Fruit fly (Drosophila melanogaster) whole organism, wandering third instar larva: ENCODE results near the gene CG11178.

ENCODE experiments used
- Abd-B ChIP-seq: fragments of >200 bp; optimal IDR thresholded peaks from 2 replicates; lab custom pipeline; 2017; ENCODE audit warnings: missing biosample characterization, missing genetic modification characterization
- CG32264 ChIP-seq: fragments of 200-800 bp; sonication (Bioruptor generic); optimal IDR thresholded peaks from 2 replicates; lab custom pipeline; 2016; ENCODE audit warnings: missing biosample characterization, missing genetic modification characterization
- CG9705 ChIP-seq: fragments of 200-800 bp; sonication (Bioruptor generic); optimal IDR thresholded peaks from 2 replicates; lab custom pipeline; 2018; ENCODE audit warnings: missing biosample characterization, mild to moderate bottlenecking, missing genetic modification characterization
- CrebA ChIP-seq: fragments of 200-800 bp; sonication (Bioruptor generic); optimal IDR thresholded peaks from 2 replicates; lab custom pipeline; 2016; ENCODE audit warnings: missing biosample characterization, mild to moderate bottlenecking, missing genetic modification characterization, borderline replicate concordance
- Dfd ChIP-seq: fragments of >200 bp; optimal IDR thresholded peaks from 2 replicates; lab custom pipeline; 2017; ENCODE audit warnings: missing biosample characterization, missing genetic modification characterization
- Dif ChIP-seq: fragments of 200-275, 200-300 bp; sonication (Bioruptor generic); optimal IDR thresholded peaks from 2 replicates; lab custom pipeline; 2018; ENCODE audit warnings: missing biosample characterization, missing genetic modification characterization; ENCODE audit not compliant: partially characterized antibody
- GATAd ChIP-seq: sonication (Bioruptor generic); optimal IDR thresholded peaks from 2 replicates; lab custom pipeline; 2016; ENCODE audit warnings: missing biosample characterization, missing genetic modification characterization
- HLH106 ChIP-seq: fragments of 200-800 bp; optimal IDR thresholded peaks from 3 replicates; lab custom pipeline; 2019; ENCODE audit warnings: missing biosample characterization, mild to moderate bottlenecking, missing genetic modification characterization, moderate library complexity
- Hnf4 ChIP-seq: fragments of 200-800 bp; sonication (Bioruptor generic); optimal IDR thresholded peaks from 2 replicates; lab custom pipeline; 2016; ENCODE audit warnings: missing biosample characterization, mild to moderate bottlenecking, missing genetic modification characterization
- Hr78 ChIP-seq: fragments of >200 bp; optimal IDR thresholded peaks from 2 replicates; lab custom pipeline; 2017; ENCODE audit warnings: missing biosample characterization, missing genetic modification characterization
- Hr83 ChIP-seq: fragments of 200-300 bp; sonication (Bioruptor generic); optimal IDR thresholded peaks from 2 replicates; lab custom pipeline; 2016; ENCODE audit warnings: missing biosample characterization, mild to moderate bottlenecking, missing genetic modification characterization, moderate library complexity; ENCODE audit not compliant: poor library complexity, severe bottlenecking
- Jra ChIP-seq: sonication (Bioruptor generic); optimal IDR thresholded peaks from 2 replicates; lab custom pipeline; 2016; ENCODE audit warnings: missing biosample characterization, missing genetic modification characterization
- Mio ChIP-seq: sonication (Bioruptor generic); optimal IDR thresholded peaks from 2 replicates; lab custom pipeline; 2016; ENCODE audit warnings: missing biosample characterization, missing genetic modification characterization
- Myc ChIP-seq: fragments of >200 bp; optimal IDR thresholded peaks from 2 replicates; lab custom pipeline; 2017
- N ChIP-seq: fragments of >200 bp; optimal IDR thresholded peaks from 2 replicates; lab custom pipeline; 2018; ENCODE audit warnings: missing biosample characterization, missing external identifiers, missing genetic modification characterization
- OdsH ChIP-seq: fragments of 200-800 bp; sonication (Bioruptor generic); optimal IDR thresholded peaks from 2 replicates; lab custom pipeline; 2016; ENCODE audit warnings: missing biosample characterization, mild to moderate bottlenecking, missing genetic modification characterization
- Rel ChIP-seq, 2 experiments: fragments of 200-800 bp; sonication (Bioruptor generic) in 1 of 2; optimal IDR thresholded peaks; 2 replicates in 1 of 2; 3 replicates in 1 of 2; lab custom pipeline; 2016 to 2019; ENCODE audit warnings: mild to moderate bottlenecking in 2 of 2, missing biosample characterization in 2 of 2, missing genetic modification characterization in 2 of 2, moderate library complexity in 1 of 2
- Sp1 ChIP-seq: fragments of 200-800 bp; sonication (Bioruptor generic); optimal IDR thresholded peaks from 3 replicates; lab custom pipeline; 2019; ENCODE audit warnings: missing biosample characterization, mild to moderate bottlenecking, missing genetic modification characterization, moderate library complexity
- br ChIP-seq: fragments of 200-800 bp; sonication (Bioruptor generic); optimal IDR thresholded peaks from 2 replicates; lab custom pipeline; 2016; ENCODE audit warnings: missing biosample characterization, missing genetic modification characterization
- dmrt93B ChIP-seq: fragments of 200-800 bp; sonication (Bioruptor generic); optimal IDR thresholded peaks from 2 replicates; lab custom pipeline; 2018; ENCODE audit warnings: missing biosample characterization, mild to moderate bottlenecking, missing genetic modification characterization
- dsf ChIP-seq: sonication (Bioruptor generic); optimal IDR thresholded peaks from 2 replicates; lab custom pipeline; 2016; ENCODE audit warnings: missing biosample characterization, missing genetic modification characterization, borderline replicate concordance
- ey ChIP-seq: fragments of 200-800 bp; sonication (Bioruptor generic); optimal IDR thresholded peaks from 2 replicates; lab custom pipeline; 2016; ENCODE audit warnings: missing biosample characterization, missing genetic modification characterization
- foxo ChIP-seq, 2 experiments: fragments of 200-800 bp; sonication (Bioruptor generic); optimal IDR thresholded peaks; 2 replicates in 1 of 2; 3 replicates in 1 of 2; lab custom pipeline; 2016 to 2017; ENCODE audit warnings: missing biosample characterization in 2 of 2, missing genetic modification characterization in 2 of 2
- fru ChIP-seq: fragments of 200-800 bp; sonication (Bioruptor generic); optimal IDR thresholded peaks from 3 replicates; lab custom pipeline; 2016; ENCODE audit warnings: missing biosample characterization, mild to moderate bottlenecking, missing genetic modification characterization
- h ChIP-seq: fragments of 200-800 bp; sonication (Bioruptor generic); optimal IDR thresholded peaks from 3 replicates; lab custom pipeline; 2016; ENCODE audit warnings: missing biosample characterization, mild to moderate bottlenecking, missing genetic modification characterization
- jim ChIP-seq: fragments of 175-275, 200-325 bp; sonication (Bioruptor generic); optimal IDR thresholded peaks from 2 replicates; lab custom pipeline; 2016; ENCODE audit warnings: missing biosample characterization, mild to moderate bottlenecking, missing genetic modification characterization
- pan ChIP-seq: fragments of >200 bp; optimal IDR thresholded peaks from 2 replicates; lab custom pipeline; 2017
- psq ChIP-seq: fragments of 200-800 bp; sonication (Bioruptor generic); optimal IDR thresholded peaks from 3 replicates; lab custom pipeline; 2017; ENCODE audit warnings: missing biosample characterization, mild to moderate bottlenecking, missing genetic modification characterization, moderate library complexity
- rgr ChIP-seq: fragments of 200-800 bp; sonication (Bioruptor generic); optimal IDR thresholded peaks from 3 replicates; lab custom pipeline; 2016; ENCODE audit warnings: missing biosample characterization, mild to moderate bottlenecking, missing genetic modification characterization
- sage ChIP-seq: fragments of 200-800 bp; sonication (Bioruptor generic); optimal IDR thresholded peaks from 2 replicates; lab custom pipeline; 2016; ENCODE audit warnings: missing biosample characterization, mild to moderate bottlenecking, missing genetic modification characterization
- sv ChIP-seq: fragments of 200-800 bp; sonication (Bioruptor generic); optimal IDR thresholded peaks from 3 replicates; lab custom pipeline; 2016; ENCODE audit warnings: missing biosample characterization, missing genetic modification characterization
- tai ChIP-seq: sonication (Bioruptor generic); optimal IDR thresholded peaks from 2 replicates; lab custom pipeline; 2016; ENCODE audit warnings: missing biosample characterization, missing genetic modification characterization
- usp ChIP-seq: fragments of >200 bp; optimal IDR thresholded peaks from 2 replicates; lab custom pipeline; 2017; ENCODE audit warnings: missing biosample characterization, missing genetic modification characterization
- woc ChIP-seq: sonication (Bioruptor generic); optimal IDR thresholded peaks from 2 replicates; lab custom pipeline; 2016; ENCODE audit warnings: missing biosample characterization, mild to moderate bottlenecking, missing genetic modification characterization

Gene CG11178

DNA sequence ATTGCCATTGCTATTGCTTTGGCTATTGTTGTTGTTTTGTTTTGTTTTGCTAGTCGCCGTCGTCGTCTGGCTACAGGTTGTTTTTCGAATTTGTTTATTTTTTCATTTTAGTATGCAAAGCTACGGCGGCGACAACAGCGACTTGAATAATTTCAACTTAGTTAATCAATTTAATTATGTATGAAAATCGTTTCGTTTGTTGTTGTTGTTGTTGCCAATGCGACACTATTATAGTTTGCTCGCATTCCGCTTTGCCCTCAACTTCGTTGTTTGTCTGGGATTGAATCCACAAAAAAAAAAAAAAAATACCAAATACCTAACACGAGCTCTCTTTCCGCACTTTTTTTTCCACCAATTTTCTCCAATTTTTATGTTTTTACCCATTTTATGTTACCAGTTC lies 22.4 kb downstream of the CG11178 start:
- TF ChIP-seq Mio (GFP tag; lab: Kevin White, UChicago) (no peak), GATAd (GFP tag; lab: Kevin White, UChicago) (no peak), Hr83 (no peak)

DNA sequence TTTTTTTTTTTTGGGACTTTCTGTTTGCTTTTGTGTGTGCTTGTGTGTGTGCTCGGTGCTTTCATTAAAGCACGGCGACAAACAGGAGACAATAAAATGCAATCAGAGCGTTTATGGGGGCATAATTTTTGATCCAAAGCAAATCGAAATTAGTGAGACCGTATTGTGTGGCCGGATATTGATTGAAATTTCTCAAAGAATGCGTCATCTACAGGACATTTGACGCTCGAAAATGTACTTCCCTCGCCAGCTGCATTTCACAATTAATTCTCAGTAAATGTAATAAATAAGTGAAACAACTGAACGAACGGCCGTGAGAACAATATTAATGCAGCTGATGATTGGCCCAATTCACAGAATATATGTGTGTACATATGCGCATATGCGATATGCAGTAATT lies 23.9 kb downstream of the CG11178 start:
- no peak for TF ChIP-seq dsf
- TF ChIP-seq Rel (GFP tag; optimal IDR thresholded peaks at IDR 0.05; lab: Kevin White, UChicago), result no peak
- TF ChIP-seq Rel (tag; optimal IDR thresholded peaks at IDR 0.05; lab: Kevin White, UChicago), result peak; percentile 76
- peak; percentile 14 for TF ChIP-seq rgr
- peak; percentile 14 for TF ChIP-seq Sp1 (GFP tag; lab: Kevin White, UChicago)
- no peak for TF ChIP-seq OdsH (GFP tag; lab: Kevin White, UChicago)
- no peak for TF ChIP-seq sage (GFP tag; lab: Kevin White, UChicago)
- no peak for TF ChIP-seq dmrt93B (GFP tag; lab: Kevin White, UChicago)
- no peak for TF ChIP-seq CG9705 (GFP tag; lab: Kevin White, UChicago)
- TF ChIP-seq, all 38 proteins: peak for 3

DNA sequence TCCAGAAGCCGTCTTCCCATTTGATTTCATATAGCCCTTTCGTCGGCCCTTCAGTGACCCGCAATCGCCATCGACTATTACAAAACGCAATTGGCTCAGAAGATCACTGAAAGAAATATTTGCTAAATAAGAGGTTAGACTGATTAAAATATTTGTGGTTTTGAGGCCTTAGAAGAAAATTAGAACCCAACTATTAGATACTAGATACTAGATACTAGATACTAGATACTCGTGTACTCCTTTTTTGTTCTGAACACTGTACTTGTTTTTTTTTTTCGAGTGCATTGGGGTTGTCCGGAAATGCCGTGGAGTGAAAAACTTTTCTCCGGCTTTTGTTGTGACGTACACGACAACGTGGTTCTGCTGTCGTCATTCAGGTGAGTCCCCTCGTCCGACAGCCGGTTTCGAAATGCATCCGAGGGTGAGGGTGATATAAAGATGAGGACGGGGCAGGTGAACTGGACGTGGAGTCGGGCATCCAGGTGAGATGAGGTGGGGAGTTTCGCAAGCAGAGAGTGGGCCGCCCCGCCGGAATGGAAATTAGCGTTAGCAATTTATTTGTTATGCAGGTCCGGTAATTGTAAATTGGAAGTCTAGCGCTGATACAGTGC lies 24.9 kb downstream of the CG11178 start:
- TF ChIP-seq pan (lab: Kevin White, UChicago), result no peak
- TF ChIP-seq sv (GFP tag; lab: Kevin White, UChicago), result no peak
- peak; percentile 13 for TF ChIP-seq Hnf4
- TF ChIP-seq Rel (GFP tag; optimal IDR thresholded peaks at IDR 0.05; lab: Kevin White, UChicago), result no peak
- TF ChIP-seq Rel (tag; optimal IDR thresholded peaks at IDR 0.05; lab: Kevin White, UChicago), result peak; percentile 95
- no peak for TF ChIP-seq Jra
- TF ChIP-seq foxo (GFP tag; optimal IDR thresholded peaks at IDR 0.05; lab: Kevin White, UChicago), result peak in 1 of 2 experiments; percentile 50
- TF ChIP-seq ey (GFP tag; lab: Kevin White, UChicago), result peak; percentile 25
- TF ChIP-seq fru, result peak; percentile 21
- TF ChIP-seq dsf, result no peak
- no peak for TF ChIP-seq Myc (lab: Kevin White, UChicago)
- TF ChIP-seq br, result no peak
- peak; percentile 20 for TF ChIP-seq h (GFP tag; lab: Kevin White, UChicago)
- no peak for TF ChIP-seq CrebA

DNA sequence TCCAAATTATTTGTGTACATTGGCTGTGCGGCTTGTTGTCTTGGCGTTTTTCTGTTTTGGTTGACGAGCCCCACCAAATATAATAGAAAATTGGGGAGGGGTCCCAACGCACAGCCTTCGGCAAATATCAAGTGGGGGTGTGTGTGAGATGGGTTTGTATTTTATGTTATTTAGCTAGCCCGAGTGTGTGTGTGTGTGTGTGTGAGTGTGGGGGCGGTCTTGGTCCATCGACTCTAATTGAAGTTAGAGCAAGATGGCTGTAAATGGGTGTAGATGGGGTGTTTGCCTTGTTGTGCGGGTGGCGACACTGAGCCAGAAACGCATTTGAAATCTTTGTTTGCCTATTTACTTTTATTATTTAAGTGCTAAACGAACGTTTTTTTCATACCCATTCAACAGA lies 27.1 kb downstream of the CG11178 start:
- no peak for TF ChIP-seq GATAd (GFP tag; lab: Kevin White, UChicago)
- TF ChIP-seq Hnf4, result peak; percentile 18

DNA sequence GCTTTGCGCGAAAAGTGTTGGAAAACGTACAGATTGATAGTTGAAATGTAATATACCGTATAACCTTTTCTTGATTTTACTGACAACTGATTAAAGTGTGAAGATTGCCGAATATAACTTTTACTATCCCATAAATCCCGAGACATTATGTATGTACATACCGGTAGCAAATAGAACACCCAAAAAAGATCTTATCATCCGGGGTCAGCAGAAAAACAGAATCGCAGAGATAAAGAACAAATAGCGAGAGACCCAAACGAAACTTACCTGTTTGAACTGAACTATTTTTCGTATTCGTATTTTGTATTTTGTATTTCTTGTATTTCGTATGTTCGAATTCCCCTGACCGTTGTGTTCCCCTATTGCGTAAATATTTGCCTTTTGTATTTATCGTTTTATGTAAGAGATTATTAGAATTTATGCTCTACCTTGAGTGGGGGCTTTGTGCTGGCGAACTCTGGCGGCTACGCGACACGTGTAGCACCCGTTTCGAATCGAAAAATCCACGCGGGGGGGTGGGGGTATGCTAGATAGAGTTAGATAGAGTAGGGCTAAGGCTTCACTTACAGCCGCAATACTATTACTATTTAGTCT lies 27.9 kb downstream of the CG11178 start:
- TF ChIP-seq Mio (GFP tag; lab: Kevin White, UChicago) (no peak), GATAd (GFP tag; lab: Kevin White, UChicago) (no peak), tai (GFP tag; lab: Kevin White, UChicago) (no peak), fru (no peak), dsf (no peak), br (no peak), CrebA (no peak), CG9705 (GFP tag; lab: Kevin White, UChicago) (no peak), dmrt93B (GFP tag; lab: Kevin White, UChicago) (no peak), Dfd (GFP tag; lab: Kevin White, UChicago) (no peak), sage (GFP tag; lab: Kevin White, UChicago) (no peak), N (GFP tag; lab: Kevin White, UChicago) (no peak), psq (GFP tag; lab: Kevin White, UChicago) (no peak), Hr83 (no peak), Myc (lab: Kevin White, UChicago) (no peak), Sp1 (GFP tag; lab: Kevin White, UChicago) (no peak)
- TF ChIP-seq, all 38 proteins: peak for 0

DNA sequence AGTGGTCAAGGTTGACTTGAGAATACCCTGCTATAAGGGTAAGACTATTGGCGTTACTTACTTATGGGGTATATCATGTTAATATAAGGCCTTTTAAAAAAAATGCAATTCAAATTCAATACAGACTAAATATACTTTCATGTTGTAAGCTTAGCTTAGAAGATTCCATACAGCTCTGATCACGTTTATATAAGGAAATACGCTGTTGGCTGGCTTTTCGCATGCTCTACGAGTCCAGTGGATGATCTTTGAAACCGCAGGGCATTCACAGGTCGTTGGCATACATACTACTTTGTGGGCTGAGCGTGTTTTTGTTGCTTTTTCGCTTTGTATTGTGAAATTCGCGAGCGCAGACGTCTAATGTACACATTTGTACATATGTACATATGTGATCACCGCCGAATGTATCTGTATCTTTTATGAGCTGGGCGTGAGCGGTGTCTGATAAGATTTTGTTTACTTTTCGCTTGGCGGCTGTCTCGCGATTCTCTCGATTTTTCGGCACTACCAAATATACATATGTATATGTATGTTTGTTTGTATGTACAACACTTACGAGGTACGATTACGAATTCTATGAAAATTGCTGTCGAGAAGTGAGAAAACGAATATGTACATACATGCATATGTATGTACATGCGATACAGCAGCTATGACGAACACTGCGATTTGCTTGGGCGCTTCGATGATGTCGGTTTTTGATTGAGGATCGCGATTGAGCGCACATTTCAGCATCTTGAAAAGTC lies 28.9 kb downstream of the CG11178 start:
- TF ChIP-seq fru, result peak; percentile 82
- TF ChIP-seq CG32264 (GFP tag; lab: Kevin White, UChicago), result no peak
- TF ChIP-seq foxo (GFP tag; optimal IDR thresholded peaks at IDR 0.05; lab: Kevin White, UChicago), result peak in 1 of 2 experiments; percentile 67
- TF ChIP-seq sage (GFP tag; lab: Kevin White, UChicago), result no peak
- TF ChIP-seq N (GFP tag; lab: Kevin White, UChicago), result no peak
- TF ChIP-seq psq (GFP tag; lab: Kevin White, UChicago), result peak; percentile 63
- no peak for TF ChIP-seq Myc (lab: Kevin White, UChicago)
- TF ChIP-seq dsf, result no peak
- peak; percentile 65 for TF ChIP-seq HLH106 (tag; lab: Kevin White, UChicago)
- TF ChIP-seq h (GFP tag; lab: Kevin White, UChicago), result peak; percentile 82
- TF ChIP-seq usp, result no peak
- peak; percentile 80 for TF ChIP-seq woc (GFP tag; lab: Kevin White, UChicago)
- peak; percentile 65 for TF ChIP-seq Hnf4
- no peak for TF ChIP-seq Abd-B (GFP tag; lab: Kevin White, UChicago)
- TF ChIP-seq ey (GFP tag; lab: Kevin White, UChicago), result peak; percentile 68
- no peak for TF ChIP-seq jim (GFP tag; lab: Kevin White, UChicago)
- TF ChIP-seq Hr78 (GFP tag; lab: Kevin White, UChicago), result no peak
- TF ChIP-seq br, result peak; percentile 71
- TF ChIP-seq Dif (GFP tag; lab: Kevin White, UChicago), result no peak
- TF ChIP-seq pan (lab: Kevin White, UChicago), result no peak
- peak; percentile 64 for TF ChIP-seq CrebA
- TF ChIP-seq OdsH (GFP tag; lab: Kevin White, UChicago), result peak; percentile 77
- peak; percentile 68 for TF ChIP-seq rgr
- TF ChIP-seq Jra, result peak; percentile 50
- TF ChIP-seq CG9705 (GFP tag; lab: Kevin White, UChicago), result peak; percentile 5
